Fruit fly (Drosophila melanogaster) S2 (cell line): ENCODE results near the gene pHCl-2.

Experiments used
- CG8478 ChIP-seq: fragments of >200 bp; optimal IDR thresholded peaks from 2 replicates; lab custom pipeline; 2018
- CTCF ChIP-seq, 2 experiments: fragments of >200 bp; optimal IDR thresholded peaks; 2 replicates each; lab custom pipeline; 2018

dm6 chr3R:31329809-31330208, 24.6 kb upstream of the pHCl-2 start:
- TF ChIP-seq CG8478 (lab: Kevin White, UChicago) (no peak), CTCF (optimal IDR thresholded peaks at IDR 0.05; lab: Kevin White, UChicago) (no peak)
